Fruit fly (Drosophila melanogaster) whole organism, wandering third instar larva: ENCODE data around the gene CG4338.

Experiments used
- Abd-B ChIP-seq: fragments of >200 bp; optimal IDR thresholded peaks from 2 replicates; lab custom pipeline; 2017; ENCODE audit warnings: missing biosample characterization, missing genetic modification characterization
- CG32264 ChIP-seq: fragments of 200-800 bp; sonication (Bioruptor generic); optimal IDR thresholded peaks from 2 replicates; lab custom pipeline; 2016; ENCODE audit warnings: missing biosample characterization, missing genetic modification characterization
- CG9705 ChIP-seq: fragments of 200-800 bp; sonication (Bioruptor generic); optimal IDR thresholded peaks from 2 replicates; lab custom pipeline; 2018; ENCODE audit warnings: missing biosample characterization, mild to moderate bottlenecking, missing genetic modification characterization
- CrebA ChIP-seq: fragments of 200-800 bp; sonication (Bioruptor generic); optimal IDR thresholded peaks from 2 replicates; lab custom pipeline; 2016; ENCODE audit warnings: missing biosample characterization, mild to moderate bottlenecking, missing genetic modification characterization, borderline replicate concordance
- Dfd ChIP-seq: fragments of >200 bp; optimal IDR thresholded peaks from 2 replicates; lab custom pipeline; 2017; ENCODE audit warnings: missing biosample characterization, missing genetic modification characterization
- GATAd ChIP-seq: sonication (Bioruptor generic); optimal IDR thresholded peaks from 2 replicates; lab custom pipeline; 2016; ENCODE audit warnings: missing biosample characterization, missing genetic modification characterization
- HLH106 ChIP-seq: fragments of 200-800 bp; optimal IDR thresholded peaks from 3 replicates; lab custom pipeline; 2019; ENCODE audit warnings: missing biosample characterization, mild to moderate bottlenecking, missing genetic modification characterization, moderate library complexity
- Hnf4 ChIP-seq: fragments of 200-800 bp; sonication (Bioruptor generic); optimal IDR thresholded peaks from 2 replicates; lab custom pipeline; 2016; ENCODE audit warnings: missing biosample characterization, mild to moderate bottlenecking, missing genetic modification characterization
- Hr83 ChIP-seq: fragments of 200-300 bp; sonication (Bioruptor generic); optimal IDR thresholded peaks from 2 replicates; lab custom pipeline; 2016; ENCODE audit warnings: missing biosample characterization, mild to moderate bottlenecking, missing genetic modification characterization, moderate library complexity; ENCODE audit not compliant: poor library complexity, severe bottlenecking
- Jra ChIP-seq: sonication (Bioruptor generic); optimal IDR thresholded peaks from 2 replicates; lab custom pipeline; 2016; ENCODE audit warnings: missing biosample characterization, missing genetic modification characterization
- Mio ChIP-seq: sonication (Bioruptor generic); optimal IDR thresholded peaks from 2 replicates; lab custom pipeline; 2016; ENCODE audit warnings: missing biosample characterization, missing genetic modification characterization
- Myc ChIP-seq: fragments of >200 bp; optimal IDR thresholded peaks from 2 replicates; lab custom pipeline; 2017
- OdsH ChIP-seq: fragments of 200-800 bp; sonication (Bioruptor generic); optimal IDR thresholded peaks from 2 replicates; lab custom pipeline; 2016; ENCODE audit warnings: missing biosample characterization, mild to moderate bottlenecking, missing genetic modification characterization
- Rel ChIP-seq, 2 experiments: fragments of 200-800 bp; sonication (Bioruptor generic) in 1 of 2; optimal IDR thresholded peaks; 2 replicates in 1 of 2; 3 replicates in 1 of 2; lab custom pipeline; 2016 to 2019; ENCODE audit warnings: mild to moderate bottlenecking in 2 of 2, missing biosample characterization in 2 of 2, missing genetic modification characterization in 2 of 2, moderate library complexity in 1 of 2
- Sp1 ChIP-seq: fragments of 200-800 bp; sonication (Bioruptor generic); optimal IDR thresholded peaks from 3 replicates; lab custom pipeline; 2019; ENCODE audit warnings: missing biosample characterization, mild to moderate bottlenecking, missing genetic modification characterization, moderate library complexity
- Vsx2 ChIP-seq: fragments of 200-300, 225-300 bp; sonication (Bioruptor generic); optimal IDR thresholded peaks from 2 replicates; lab custom pipeline; 2018; ENCODE audit warnings: missing biosample characterization, missing genetic modification characterization; ENCODE audit not compliant: partially characterized antibody
- br ChIP-seq: fragments of 200-800 bp; sonication (Bioruptor generic); optimal IDR thresholded peaks from 2 replicates; lab custom pipeline; 2016; ENCODE audit warnings: missing biosample characterization, missing genetic modification characterization
- brk ChIP-seq: fragments of 200-800 bp; sonication (Bioruptor generic); optimal IDR thresholded peaks from 2 replicates; lab custom pipeline; 2016; ENCODE audit warnings: missing biosample characterization, mild to moderate bottlenecking, missing genetic modification characterization
- dl ChIP-seq, 2 experiments: fragments of 175-275, 200-275 bp in 1 of 2; fragments of 200-275 bp in 1 of 2; sonication (Bioruptor generic); optimal IDR thresholded peaks; lab custom pipeline; 2018; ENCODE audit warnings: mild to moderate bottlenecking in 2 of 2, missing biosample characterization in 2 of 2, missing genetic modification characterization in 2 of 2, moderate library complexity in 2 of 2; ENCODE audit not compliant: partially characterized antibody in 2 of 2, insufficient read depth in 1 of 2
- dmrt93B ChIP-seq: fragments of 200-800 bp; sonication (Bioruptor generic); optimal IDR thresholded peaks from 2 replicates; lab custom pipeline; 2018; ENCODE audit warnings: missing biosample characterization, mild to moderate bottlenecking, missing genetic modification characterization
- dsf ChIP-seq: sonication (Bioruptor generic); optimal IDR thresholded peaks from 2 replicates; lab custom pipeline; 2016; ENCODE audit warnings: missing biosample characterization, missing genetic modification characterization, borderline replicate concordance
- foxo ChIP-seq, 2 experiments: fragments of 200-800 bp; sonication (Bioruptor generic); optimal IDR thresholded peaks; 2 replicates in 1 of 2; 3 replicates in 1 of 2; lab custom pipeline; 2016 to 2017; ENCODE audit warnings: missing biosample characterization in 2 of 2, missing genetic modification characterization in 2 of 2
- h ChIP-seq: fragments of 200-800 bp; sonication (Bioruptor generic); optimal IDR thresholded peaks from 3 replicates; lab custom pipeline; 2016; ENCODE audit warnings: missing biosample characterization, mild to moderate bottlenecking, missing genetic modification characterization
- jim ChIP-seq: fragments of 175-275, 200-325 bp; sonication (Bioruptor generic); optimal IDR thresholded peaks from 2 replicates; lab custom pipeline; 2016; ENCODE audit warnings: missing biosample characterization, mild to moderate bottlenecking, missing genetic modification characterization
- lola ChIP-seq: fragments of >200 bp; optimal IDR thresholded peaks from 2 replicates; lab custom pipeline; 2017; ENCODE audit warnings: missing biosample characterization, missing genetic modification characterization
- pan ChIP-seq: fragments of >200 bp; optimal IDR thresholded peaks from 2 replicates; lab custom pipeline; 2017
- psq ChIP-seq: fragments of 200-800 bp; sonication (Bioruptor generic); optimal IDR thresholded peaks from 3 replicates; lab custom pipeline; 2017; ENCODE audit warnings: missing biosample characterization, mild to moderate bottlenecking, missing genetic modification characterization, moderate library complexity
- rgr ChIP-seq: fragments of 200-800 bp; sonication (Bioruptor generic); optimal IDR thresholded peaks from 3 replicates; lab custom pipeline; 2016; ENCODE audit warnings: missing biosample characterization, mild to moderate bottlenecking, missing genetic modification characterization
- sage ChIP-seq: fragments of 200-800 bp; sonication (Bioruptor generic); optimal IDR thresholded peaks from 2 replicates; lab custom pipeline; 2016; ENCODE audit warnings: missing biosample characterization, mild to moderate bottlenecking, missing genetic modification characterization
- sv ChIP-seq: fragments of 200-800 bp; sonication (Bioruptor generic); optimal IDR thresholded peaks from 3 replicates; lab custom pipeline; 2016; ENCODE audit warnings: missing biosample characterization, missing genetic modification characterization
- tai ChIP-seq: sonication (Bioruptor generic); optimal IDR thresholded peaks from 2 replicates; lab custom pipeline; 2016; ENCODE audit warnings: missing biosample characterization, missing genetic modification characterization
- usp ChIP-seq: fragments of >200 bp; optimal IDR thresholded peaks from 2 replicates; lab custom pipeline; 2017; ENCODE audit warnings: missing biosample characterization, missing genetic modification characterization
- woc ChIP-seq: sonication (Bioruptor generic); optimal IDR thresholded peaks from 2 replicates; lab custom pipeline; 2016; ENCODE audit warnings: missing biosample characterization, mild to moderate bottlenecking, missing genetic modification characterization

The CG4338 gene

DNA sequence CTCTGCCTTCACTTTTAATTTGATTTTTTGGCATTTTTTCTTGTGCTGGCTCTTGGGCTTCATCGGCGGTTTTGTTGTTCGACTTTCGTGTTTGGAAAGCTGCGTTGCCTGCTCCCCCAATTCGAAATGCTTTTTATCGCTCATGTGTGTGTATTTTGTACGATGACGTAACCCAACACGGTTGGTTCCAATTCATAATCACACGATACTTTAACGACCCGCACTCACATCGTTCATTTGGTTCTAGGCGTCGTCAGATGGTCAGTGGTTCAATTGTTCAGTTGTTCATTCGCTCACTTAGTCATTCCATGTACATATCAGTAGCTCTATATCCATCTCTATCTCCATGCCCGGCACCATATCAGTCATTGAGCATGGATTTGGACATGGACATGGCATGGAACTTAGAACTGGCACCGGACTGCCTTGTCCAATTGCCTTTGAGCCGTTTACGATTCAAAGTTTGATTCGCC is 18.6 kb downstream of the CG4338 start:
- TF ChIP-seq woc (GFP tag; lab: Kevin White, UChicago), result peak; percentile 55
- TF ChIP-seq h (GFP tag; lab: Kevin White, UChicago), result no peak
- TF ChIP-seq, all 38 proteins: peak for 1

dm6 chr3R:15297904-15298303 is 22.6 kb downstream of the CG4338 start:
- TF ChIP-seq psq (GFP tag; lab: Kevin White, UChicago), result peak; percentile 94
- no peak for TF ChIP-seq br (GFP tag; lab: Kevin White, UChicago)
- TF ChIP-seq dl (GFP tag; optimal IDR thresholded peaks at IDR 0.05; lab: Kevin White, UChicago; ENCODE audit: insufficient read depth in 1 of 2, partially characterized antibody in 2 of 2), result peak in 1 of 2 experiments; percentile 17
- no peak for TF ChIP-seq woc (GFP tag; lab: Kevin White, UChicago)
- TF ChIP-seq Hr83 (GFP tag; lab: Kevin White, UChicago), result peak; percentile 13
- no peak for TF ChIP-seq Rel (GFP tag; optimal IDR thresholded peaks at IDR 0.05; lab: Kevin White, UChicago)
- peak; percentile 59 for TF ChIP-seq Rel (tag; optimal IDR thresholded peaks at IDR 0.05; lab: Kevin White, UChicago)
- no peak for TF ChIP-seq Sp1
- no peak for TF ChIP-seq Dfd (GFP tag; lab: Kevin White, UChicago)
- peak; percentile 45 for TF ChIP-seq h (GFP tag; lab: Kevin White, UChicago)

DNA sequence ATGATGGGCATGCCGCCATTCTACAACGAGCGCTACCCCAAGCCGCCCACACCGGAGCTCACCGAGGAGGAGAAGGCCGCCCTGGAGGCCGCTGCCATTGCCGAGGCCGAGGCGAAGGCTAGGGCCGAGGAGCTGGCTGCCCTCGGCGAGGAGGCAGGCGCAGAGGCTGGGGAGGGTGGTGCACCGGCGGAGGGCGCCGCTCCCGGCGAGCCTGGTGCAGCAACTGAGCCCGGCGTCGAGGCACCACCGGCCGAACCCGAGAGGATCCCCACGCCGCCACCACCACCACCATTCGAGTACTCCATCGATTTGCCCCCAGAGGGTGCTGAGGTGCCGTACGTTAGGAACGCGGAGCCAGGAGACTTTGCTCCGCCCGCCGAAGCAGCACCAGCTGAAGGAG is 29.9 kb downstream of the CG4338 start:
- TF ChIP-seq foxo (GFP tag; optimal IDR thresholded peaks at IDR 0.05; lab: Kevin White, UChicago), result no peak
- no peak for TF ChIP-seq dmrt93B (GFP tag; lab: Kevin White, UChicago)
- peak; percentile 96 for TF ChIP-seq Dfd (GFP tag; lab: Kevin White, UChicago)
- no peak for TF ChIP-seq OdsH (GFP tag; lab: Kevin White, UChicago)

DNA sequence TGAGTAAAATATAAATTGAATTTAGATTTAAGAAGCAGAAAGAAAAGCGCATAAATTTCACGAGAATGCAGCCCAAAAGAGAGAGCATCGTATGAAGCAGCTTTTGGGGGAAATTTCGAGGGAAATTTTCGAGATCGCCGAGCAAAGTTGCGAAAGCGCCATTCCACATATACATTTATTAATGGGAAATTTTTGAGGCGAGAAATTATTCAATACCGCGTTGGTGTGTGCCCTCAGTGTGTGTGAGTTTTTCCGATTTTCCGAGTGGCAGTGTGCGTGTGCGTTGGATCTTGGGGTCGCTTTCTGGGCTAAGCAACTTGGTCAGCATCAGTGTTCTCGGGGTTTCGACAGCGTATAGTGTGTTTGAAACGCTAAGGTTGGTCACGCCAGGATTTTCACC is 34.6 kb downstream of the CG4338 start, which contains the start of gene Tm2:
Tm2 (plus strand) TSS at position 270 of the 400 bp plus-strand sequence.
- TF ChIP-seq Abd-B (GFP tag; lab: Kevin White, UChicago) (no peak), lola (no peak), sv (GFP tag; lab: Kevin White, UChicago) (no peak), Myc (lab: Kevin White, UChicago) (no peak), CG9705 (no peak), Rel (GFP tag; optimal IDR thresholded peaks at IDR 0.05; lab: Kevin White, UChicago) (no peak), Rel (tag; optimal IDR thresholded peaks at IDR 0.05; lab: Kevin White, UChicago) (no peak), Mio (GFP tag; lab: Kevin White, UChicago) (no peak), h (GFP tag; lab: Kevin White, UChicago) (no peak), tai (no peak), CrebA (GFP tag; lab: Kevin White, UChicago) (no peak), GATAd (GFP tag; lab: Kevin White, UChicago) (no peak)
- TF ChIP-seq, all 38 proteins: peak for 0

dm6 chr3R:15310695-15311094 is 35.4 kb downstream of the CG4338 start:
- TF ChIP-seq usp (GFP tag; lab: Kevin White, UChicago), result no peak
- no peak for TF ChIP-seq HLH106
- TF ChIP-seq Hr83 (GFP tag; lab: Kevin White, UChicago), result no peak
- TF ChIP-seq dmrt93B (GFP tag; lab: Kevin White, UChicago), result no peak
- TF ChIP-seq Rel (GFP tag; optimal IDR thresholded peaks at IDR 0.05; lab: Kevin White, UChicago), result no peak
- TF ChIP-seq Rel (tag; optimal IDR thresholded peaks at IDR 0.05; lab: Kevin White, UChicago), result no peak
- TF ChIP-seq Abd-B (GFP tag; lab: Kevin White, UChicago), result no peak
- no peak for TF ChIP-seq rgr
- TF ChIP-seq woc (GFP tag; lab: Kevin White, UChicago), result no peak
- no peak for TF ChIP-seq foxo (GFP tag; optimal IDR thresholded peaks at IDR 0.05; lab: Kevin White, UChicago)
- no peak for TF ChIP-seq dsf (GFP tag; lab: Kevin White, UChicago)
- TF ChIP-seq Sp1, result no peak
- no peak for TF ChIP-seq sage (GFP tag; lab: Kevin White, UChicago)
- TF ChIP-seq jim (GFP tag; lab: Kevin White, UChicago), result no peak
- TF ChIP-seq brk (GFP tag; lab: Kevin White, UChicago), result no peak

DNA sequence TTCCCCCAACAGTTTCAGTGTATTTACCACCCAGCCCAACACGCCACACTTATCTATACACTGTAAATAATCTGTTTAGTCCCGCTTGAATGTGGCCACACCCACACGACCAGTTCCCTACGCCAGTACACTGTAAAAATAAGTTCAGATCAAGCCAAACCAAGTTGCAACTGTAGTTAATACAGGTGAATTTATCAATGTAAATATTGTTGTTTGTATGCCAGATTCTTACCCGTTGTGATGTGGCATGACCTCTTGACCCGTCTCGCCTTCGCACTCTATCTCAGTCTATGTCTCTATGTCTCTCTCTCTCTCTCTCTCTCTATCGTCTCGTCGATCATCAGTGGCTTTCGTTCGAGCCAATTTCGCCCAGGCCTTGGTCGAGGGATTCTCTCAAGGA is 38.5 kb downstream of the CG4338 start:
- TF ChIP-seq psq (GFP tag; lab: Kevin White, UChicago) (no peak), Dfd (GFP tag; lab: Kevin White, UChicago) (no peak), dl (GFP tag; optimal IDR thresholded peaks at IDR 0.05; lab: Kevin White, UChicago; ENCODE audit: insufficient read depth in 1 of 2, partially characterized antibody in 2 of 2) (no peak), dmrt93B (GFP tag; lab: Kevin White, UChicago) (no peak), woc (GFP tag; lab: Kevin White, UChicago) (no peak), Jra (GFP tag; lab: Kevin White, UChicago) (no peak), GATAd (GFP tag; lab: Kevin White, UChicago) (no peak), sage (GFP tag; lab: Kevin White, UChicago) (no peak), Myc (lab: Kevin White, UChicago) (no peak), Vsx2 (GFP tag; lab: Kevin White, UChicago) (no peak), rgr (no peak), pan (no peak), h (GFP tag; lab: Kevin White, UChicago) (no peak), usp (GFP tag; lab: Kevin White, UChicago) (no peak), brk (GFP tag; lab: Kevin White, UChicago) (no peak), br (GFP tag; lab: Kevin White, UChicago) (no peak), CG32264 (GFP tag; lab: Kevin White, UChicago) (no peak), Hnf4 (GFP tag; lab: Kevin White, UChicago) (no peak), foxo (GFP tag; optimal IDR thresholded peaks at IDR 0.05; lab: Kevin White, UChicago) (no peak)
